Worm (Caenorhabditis elegans) whole organism, L4 larva: Measurements from ENCODE around the gene F10E7.9.
A peak's percentile ranks its signal among the peaks of the same experiment; 100 is the strongest.

Experiments
- aha-1 ChIP-seq: fragments of 150-350 bp; peaks from one replicate; lab custom pipeline; 2014; ENCODE audit warnings: missing biosample characterization, missing genetic modification characterization
- dmd-8 ChIP-seq: fragments of 200-800 bp; sonication (Bioruptor generic); IDR thresholded peaks from 2 replicates; pipeline ENCODE4 v1.3.6; 2022; ENCODE audit warnings: missing genetic modification characterization, missing compliant biosample characterization
- lin-39 ChIP-seq: fragments of 150-350 bp; optimal IDR thresholded peaks from 2 replicates; lab custom pipeline; 2014; ENCODE audit warnings: missing biosample characterization, missing genetic modification reagents, missing genetic modification characterization
- lsy-2 ChIP-seq, 2 experiments: fragments of 150-350 bp in 1 of 2; sonication (generic microtip) in 1 of 2; optimal IDR thresholded peaks; 2 replicates each; lab custom pipeline; 2014 to 2017; ENCODE audit warnings: missing biosample characterization in 2 of 2, missing genetic modification characterization in 2 of 2
- php-3 ChIP-seq: fragments of 200-800 bp; sonication (Bioruptor generic); IDR thresholded peaks from 2 replicates; pipeline ENCODE4 v1.3.6; 2022; ENCODE audit warnings: missing genetic modification reagents, missing genetic modification characterization, missing compliant biosample characterization
- skn-1 ChIP-seq: fragments of 150-350 bp; optimal IDR thresholded peaks from 2 replicates; lab custom pipeline; 2014; ENCODE audit warnings: missing biosample characterization, missing genetic modification characterization
- spr-3 ChIP-seq: fragments of 200-800 bp; sonication (Bioruptor generic); optimal IDR thresholded peaks from 2 replicates; lab custom pipeline; 2018; ENCODE audit warnings: mild to moderate bottlenecking, missing genetic modification characterization, missing compliant biosample characterization
- ztf-11 ChIP-seq: fragments of 150-350 bp; optimal IDR thresholded peaks from 2 replicates; lab custom pipeline; 2014; ENCODE audit warnings: missing biosample characterization, missing genetic modification characterization

- TF ChIP-seq lin-39 (tag; lab: Kevin White, UChicago) (no peak), aha-1 (tag; lab: Kevin White, UChicago) (no peak), dmd-8 (GFP tag; lab: Robert Waterston, UW) (no peak), ztf-11 (no peak), skn-1 (tag; lab: Kevin White, UChicago) (no peak), lsy-2 (tag; optimal IDR thresholded peaks at IDR 0.05; lab: Kevin White, UChicago) (peak; percentile 92 to 99), spr-3 (GFP tag; lab: Kevin White, UChicago) (no peak), php-3 (GFP tag; lab: Robert Waterston, UW) (no peak)
Measured at ce11 chrII:7111657-7112049, 1.8 kb upstream of the F10E7.9 start, which contains the start of gene F10E7.5.
